Worm (Caenorhabditis elegans) whole organism, mixed stage, embryonic: Measurements from ENCODE around the gene unc-103.

Source experiments
- M03D4.4 ChIP-seq: sonication (generic microtip); optimal IDR thresholded peaks from 2 replicates; lab custom pipeline; 2017; ENCODE audit warnings: mild to moderate bottlenecking, missing genetic modification characterization, missing compliant biosample characterization
- blmp-1 ChIP-seq: fragments of 150-350 bp; optimal IDR thresholded peaks from 2 replicates; lab custom pipeline; 2014; ENCODE audit warnings: missing biosample characterization, missing genetic modification characterization
- ceh-39 ChIP-seq: fragments of 150-350 bp; optimal IDR thresholded peaks from 2 replicates; lab custom pipeline; 2014; ENCODE audit warnings: missing biosample characterization, missing genetic modification characterization
- ceh-43 ChIP-seq: fragments of 200-800 bp; sonication (Bioruptor generic); optimal IDR thresholded peaks from 2 replicates; lab custom pipeline; 2018; ENCODE audit warnings: mild to moderate bottlenecking, missing genetic modification characterization, moderate library complexity, missing compliant biosample characterization
- ceh-83 ChIP-seq: fragments of 200-800 bp; sonication (Bioruptor generic); optimal IDR thresholded peaks from 2 replicates; lab custom pipeline; 2018; ENCODE audit warnings: mild to moderate bottlenecking, missing genetic modification characterization, missing compliant biosample characterization
- ces-1 ChIP-seq: fragments of 150-350 bp; optimal IDR thresholded peaks from 2 replicates; lab custom pipeline; 2014; ENCODE audit warnings: missing biosample characterization, missing genetic modification reagents, missing genetic modification characterization
- cnd-1 ChIP-seq: fragments of 200-800 bp; sonication (Bioruptor generic); optimal IDR thresholded peaks from 2 replicates; lab custom pipeline; 2018; ENCODE audit warnings: mild to moderate bottlenecking, missing genetic modification characterization, missing compliant biosample characterization
- elt-3 ChIP-seq: fragments of 150-350 bp; optimal IDR thresholded peaks from 2 replicates; lab custom pipeline; 2014; ENCODE audit warnings: missing biosample characterization, missing genetic modification characterization
- flh-1 ChIP-seq: fragments of 200-800 bp; sonication (Bioruptor generic); optimal IDR thresholded peaks from 2 replicates; lab custom pipeline; 2018; ENCODE audit warnings: mild to moderate bottlenecking, missing genetic modification characterization, moderate library complexity, missing compliant biosample characterization
- ham-2 ChIP-seq: fragments of 200-800 bp; sonication (Bioruptor generic); optimal IDR thresholded peaks from 2 replicates; lab custom pipeline; 2018; ENCODE audit warnings: mild to moderate bottlenecking, missing genetic modification characterization, missing compliant biosample characterization
- hlh-1 ChIP-seq: fragments of 150-350 bp; optimal IDR thresholded peaks from 2 replicates; lab custom pipeline; 2014; ENCODE audit warnings: missing biosample characterization, missing genetic modification reagents, missing genetic modification characterization
- lin-13 ChIP-seq: fragments of 150-350 bp; optimal IDR thresholded peaks from 2 replicates; lab custom pipeline; 2014; ENCODE audit warnings: missing biosample characterization, missing genetic modification characterization
- lin-32 ChIP-seq: fragments of 200-800 bp; sonication (Bioruptor generic); optimal IDR thresholded peaks from 2 replicates; lab custom pipeline; 2018; ENCODE audit warnings: mild to moderate bottlenecking, missing genetic modification characterization, missing compliant biosample characterization
- lsy-2 ChIP-seq: fragments of 150-350 bp; optimal IDR thresholded peaks from 2 replicates; lab custom pipeline; 2014; ENCODE audit warnings: missing biosample characterization, missing genetic modification characterization
- mab-5 ChIP-seq: fragments of 150-350 bp; optimal IDR thresholded peaks from 2 replicates; lab custom pipeline; 2014; ENCODE audit warnings: missing biosample characterization, missing genetic modification characterization
- mep-1 ChIP-seq: fragments of 150-350 bp; optimal IDR thresholded peaks from 2 replicates; lab custom pipeline; 2017; ENCODE audit warnings: missing biosample characterization, missing genetic modification reagents, missing genetic modification characterization, inconsistent platforms
- nhr-12 ChIP-seq: fragments of 150-350 bp; optimal IDR thresholded peaks from 2 replicates; lab custom pipeline; 2014; ENCODE audit warnings: missing biosample characterization, missing genetic modification characterization
- nhr-237 ChIP-seq: fragments of 150-350 bp; optimal IDR thresholded peaks from 2 replicates; lab custom pipeline; 2014; ENCODE audit warnings: missing biosample characterization, missing genetic modification characterization
- nhr-28 ChIP-seq: fragments of 150-350 bp; optimal IDR thresholded peaks from 2 replicates; lab custom pipeline; 2014; ENCODE audit warnings: missing biosample characterization, missing genetic modification characterization
- pha-4 ChIP-seq: fragments of 150-350 bp; optimal IDR thresholded peaks from 2 replicates; lab custom pipeline; 2018; ENCODE audit warnings: missing biosample characterization, missing genetic modification reagents, missing genetic modification characterization
- sem-2 ChIP-seq: fragments of 200-800 bp; sonication (Bioruptor generic); optimal IDR thresholded peaks from 2 replicates; lab custom pipeline; 2018; ENCODE audit warnings: mild to moderate bottlenecking, missing genetic modification characterization, missing compliant biosample characterization
- sptf-1 ChIP-seq: sonication (generic microtip); optimal IDR thresholded peaks from 2 replicates; lab custom pipeline; 2017; ENCODE audit warnings: mild to moderate bottlenecking, missing genetic modification characterization, moderate library complexity, missing compliant biosample characterization
- tbx-8 ChIP-seq: fragments of 200-800 bp; sonication (Bioruptor generic); optimal IDR thresholded peaks from 2 replicates; lab custom pipeline; 2018; ENCODE audit warnings: mild to moderate bottlenecking, missing genetic modification characterization, moderate library complexity, missing compliant biosample characterization
- unc-39 ChIP-seq: fragments of 150-350 bp; optimal IDR thresholded peaks from 2 replicates; lab custom pipeline; 2014; ENCODE audit warnings: missing biosample characterization, missing genetic modification characterization
- unc-62 ChIP-seq: fragments of 150-350 bp; optimal IDR thresholded peaks from 2 replicates; lab custom pipeline; 2014; ENCODE audit warnings: missing biosample characterization, missing genetic modification reagents, missing genetic modification characterization
- ztf-11 ChIP-seq: fragments of 150-350 bp; optimal IDR thresholded peaks from 2 replicates; lab custom pipeline; 2014; ENCODE audit warnings: missing biosample characterization, missing genetic modification characterization

Gene unc-103

DNA sequence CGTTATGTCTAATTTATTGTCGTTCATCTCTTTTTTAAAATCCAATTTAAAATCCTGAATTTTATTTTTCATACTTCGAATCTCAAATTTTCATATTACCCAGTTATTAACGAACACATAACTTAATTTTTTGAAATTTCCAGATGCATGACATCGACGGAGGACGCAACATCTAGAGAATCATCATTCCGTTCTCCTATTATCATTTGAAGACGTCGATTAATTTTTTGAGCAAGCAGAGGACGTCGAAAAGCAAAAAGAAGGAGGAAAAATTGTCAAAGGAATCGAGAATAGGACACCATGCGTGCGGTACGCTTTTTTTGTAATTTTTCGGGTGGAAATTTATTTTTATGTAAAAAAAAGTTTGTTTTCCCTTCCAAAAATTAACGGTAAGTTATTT is at the start of gene unc-103:
Gene unc-103 (plus strand): TSS at position 301 of the 400 bp plus-strand sequence.
- TF ChIP-seq elt-3 (tag; lab: Kevin White, UChicago) (no peak), nhr-28 (tag; lab: Kevin White, UChicago) (no peak), ceh-39 (tag; lab: Kevin White, UChicago) (no peak), unc-39 (no peak), pha-4 (tag; lab: Kevin White, UChicago) (no peak), M03D4.4 (tag; lab: Kevin White, UChicago) (no peak), ztf-11 (tag; lab: Kevin White, UChicago) (no peak), tbx-8 (GFP tag; lab: Kevin White, UChicago) (no peak)

DNA sequence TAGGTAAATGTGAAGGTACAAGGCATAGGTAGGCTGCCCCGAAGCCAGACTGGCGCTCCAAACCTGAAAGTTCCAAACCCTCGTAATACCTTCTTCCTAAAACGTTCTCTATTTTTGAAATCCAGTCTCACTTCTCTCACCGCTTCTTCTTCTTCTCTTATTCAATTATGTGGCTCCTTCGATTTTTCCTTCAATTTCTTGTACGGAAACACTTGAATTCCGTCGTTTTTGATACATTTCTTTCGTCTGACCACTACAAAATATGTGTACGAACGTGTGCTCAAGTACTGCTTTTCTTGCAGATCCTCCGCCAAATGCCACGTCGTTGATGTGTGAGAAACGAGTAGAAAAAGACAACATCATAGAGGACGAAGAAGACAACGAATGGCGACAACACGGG is 48.9 kb upstream of the unc-103 start, which contains the start of gene unc-79:
Gene unc-79 (plus strand): TSS at position 301 of the 400 bp plus-strand sequence.
- TF ChIP-seq ces-1 (GFP tag; lab: Kevin White, UChicago) (peak; percentile 23), ceh-43 (no peak)

DNA sequence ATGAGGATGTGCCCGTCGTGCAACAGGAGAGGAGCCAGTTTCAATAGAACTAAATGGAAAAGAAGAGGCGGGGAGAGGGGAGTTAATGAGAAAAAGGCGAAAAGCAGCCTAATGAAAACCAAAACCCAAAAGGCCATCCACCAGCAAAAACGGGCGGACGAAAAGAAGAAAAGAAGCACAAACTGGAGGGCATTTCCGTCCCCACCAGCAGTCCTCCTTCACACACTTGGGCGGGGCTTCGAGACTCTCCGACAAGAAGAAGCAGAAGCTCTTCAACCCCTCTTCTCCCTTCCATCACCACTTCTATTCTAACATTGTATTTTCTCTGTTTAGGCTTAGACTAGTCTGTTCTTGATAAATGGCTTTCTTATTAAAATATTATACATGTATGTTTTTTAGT is 47.1 kb upstream of the unc-103 start:
- TF ChIP-seq hlh-1 (no peak), sem-2 (GFP tag; lab: Kevin White, UChicago) (no peak), ceh-83 (GFP tag; lab: Kevin White, UChicago) (no peak)

DNA sequence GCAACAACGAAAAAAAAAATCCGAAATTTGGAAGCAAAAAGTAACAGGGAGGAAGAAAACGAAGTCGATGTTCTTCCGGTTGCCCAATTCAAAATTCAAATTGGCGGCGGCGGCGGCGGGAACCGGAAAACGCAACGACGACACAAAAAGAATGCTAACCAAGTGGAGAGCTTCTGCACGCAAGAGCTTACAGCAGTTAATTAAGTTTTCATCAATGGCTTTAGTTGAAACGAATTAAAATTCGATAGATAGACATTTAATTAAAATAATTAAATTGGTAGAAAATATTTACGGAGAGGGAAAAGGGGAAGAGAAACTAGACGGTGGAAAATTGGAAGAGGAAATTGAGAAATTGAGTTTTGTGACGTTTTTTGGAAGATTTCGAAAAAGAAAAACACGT is 44.9 kb upstream of the unc-103 start:
- TF ChIP-seq ces-1 (GFP tag; lab: Kevin White, UChicago) = peak; percentile 96
- no peak for TF ChIP-seq mab-5 (tag; lab: Kevin White, UChicago)

DNA sequence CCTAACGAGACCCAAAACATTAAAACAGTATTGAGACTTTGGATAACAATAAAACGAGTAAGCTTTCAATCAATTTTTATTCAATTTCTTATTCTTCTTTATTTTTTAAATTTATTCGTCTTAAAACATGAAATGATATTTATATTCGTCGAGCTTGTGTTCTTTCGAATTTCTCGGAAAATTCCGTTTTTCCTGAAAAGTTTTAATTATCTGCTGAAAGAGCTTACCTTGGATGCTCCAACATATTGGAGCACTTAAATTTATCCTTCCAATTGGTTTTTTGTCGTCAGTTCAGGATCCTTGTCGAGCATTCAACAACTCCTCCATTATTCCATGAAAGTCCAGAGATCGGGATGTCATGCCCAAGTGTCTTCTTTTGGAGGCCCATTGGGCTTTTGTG is 31.8 kb upstream of the unc-103 start:
- no peak for TF ChIP-seq mep-1 (tag; lab: Kevin White, UChicago)
- TF ChIP-seq cnd-1 (tag; lab: Kevin White, UChicago) = no peak
- TF ChIP-seq unc-62 (GFP tag; lab: Kevin White, UChicago) = no peak
- no peak for TF ChIP-seq ces-1 (GFP tag; lab: Kevin White, UChicago)
- no peak for TF ChIP-seq tbx-8 (GFP tag; lab: Kevin White, UChicago)
- TF ChIP-seq unc-39 = no peak
- no peak for TF ChIP-seq elt-3 (tag; lab: Kevin White, UChicago)
- TF ChIP-seq blmp-1 (tag; lab: Kevin White, UChicago) = no peak
- TF ChIP-seq lin-13 = no peak
- no peak for TF ChIP-seq ceh-43
- no peak for TF ChIP-seq ceh-39 (tag; lab: Kevin White, UChicago)
- TF ChIP-seq mab-5 (tag; lab: Kevin White, UChicago) = no peak
- TF ChIP-seq ceh-83 (GFP tag; lab: Kevin White, UChicago) = no peak
- TF ChIP-seq nhr-12 (tag; lab: Kevin White, UChicago) = no peak
- TF ChIP-seq ham-2 (GFP tag; lab: Kevin White, UChicago) = no peak
- no peak for TF ChIP-seq nhr-237
- no peak for TF ChIP-seq M03D4.4 (tag; lab: Kevin White, UChicago)
- TF ChIP-seq sptf-1 (tag; lab: Kevin White, UChicago) = no peak

DNA sequence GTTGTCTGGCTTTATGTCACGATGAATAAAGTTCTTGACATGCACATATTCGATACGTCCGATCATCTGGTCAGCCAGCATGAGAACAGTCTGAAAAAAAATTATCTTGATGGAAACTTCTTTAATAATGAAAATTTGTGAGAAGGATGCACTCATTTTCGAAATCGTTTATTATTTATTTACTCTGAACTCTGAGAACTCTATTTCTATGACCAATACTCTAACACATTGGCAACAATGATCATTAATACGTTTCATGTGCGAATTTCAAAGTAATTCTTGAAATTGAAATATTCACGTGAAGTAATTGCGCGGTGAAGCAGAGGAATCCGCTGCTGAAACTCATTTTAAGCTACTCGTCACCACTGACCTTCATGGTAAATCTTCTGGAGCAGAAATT is 29.5 kb upstream of the unc-103 start:
- TF ChIP-seq lin-32 (GFP tag; lab: Kevin White, UChicago) (no peak), ham-2 (GFP tag; lab: Kevin White, UChicago) (no peak), lsy-2 (tag; lab: Kevin White, UChicago) (no peak), cnd-1 (tag; lab: Kevin White, UChicago) (no peak), sptf-1 (tag; lab: Kevin White, UChicago) (no peak), hlh-1 (no peak), mab-5 (tag; lab: Kevin White, UChicago) (no peak)

DNA sequence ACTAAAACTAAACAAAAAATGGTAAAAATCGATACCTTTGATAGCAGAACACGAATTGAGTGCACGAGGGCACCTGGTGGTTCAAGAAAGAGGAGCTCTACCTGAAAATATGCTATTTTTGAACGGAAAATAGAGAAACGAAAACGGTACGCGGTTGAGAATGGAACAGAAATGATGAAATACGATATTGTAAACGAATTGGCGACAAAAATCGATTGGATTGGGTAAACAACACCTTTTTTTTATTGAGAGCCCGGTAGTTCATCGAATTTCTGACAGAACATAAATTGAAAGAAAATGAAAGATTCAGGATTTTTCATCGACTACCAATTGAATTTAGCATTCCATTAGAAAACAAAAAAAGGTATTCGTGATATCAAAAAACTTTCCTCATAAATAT is 28.6 kb upstream of the unc-103 start, which contains the start of gene kin-19:
Gene kin-19 (minus strand): TSS at position 101 of the 400 bp plus-strand sequence.
- TF ChIP-seq ceh-43 (no peak), mep-1 (tag; lab: Kevin White, UChicago) (no peak), sptf-1 (tag; lab: Kevin White, UChicago) (no peak), elt-3 (tag; lab: Kevin White, UChicago) (no peak), ceh-39 (tag; lab: Kevin White, UChicago) (no peak), nhr-28 (tag; lab: Kevin White, UChicago) (no peak), lin-32 (GFP tag; lab: Kevin White, UChicago) (no peak), tbx-8 (GFP tag; lab: Kevin White, UChicago) (no peak), flh-1 (GFP tag; lab: Kevin White, UChicago) (no peak), hlh-1 (no peak), lin-13 (no peak)
